Worm (Caenorhabditis elegans) whole organism, L4/young adult: ENCODE data around the gene lido-9.

Experiments
- W03F9.2 ChIP-seq: fragments of 150-350 bp; optimal IDR thresholded peaks from 2 replicates; lab custom pipeline; 2014; ENCODE audit warnings: missing biosample characterization, missing genetic modification characterization
- him-1 ChIP-seq: sonication (generic microtip); optimal IDR thresholded peaks from 2 replicates; lab custom pipeline; 2016; ENCODE audit warnings: missing genotype, missing genetic modification reagents, missing genetic modification characterization, missing compliant biosample characterization

DNA sequence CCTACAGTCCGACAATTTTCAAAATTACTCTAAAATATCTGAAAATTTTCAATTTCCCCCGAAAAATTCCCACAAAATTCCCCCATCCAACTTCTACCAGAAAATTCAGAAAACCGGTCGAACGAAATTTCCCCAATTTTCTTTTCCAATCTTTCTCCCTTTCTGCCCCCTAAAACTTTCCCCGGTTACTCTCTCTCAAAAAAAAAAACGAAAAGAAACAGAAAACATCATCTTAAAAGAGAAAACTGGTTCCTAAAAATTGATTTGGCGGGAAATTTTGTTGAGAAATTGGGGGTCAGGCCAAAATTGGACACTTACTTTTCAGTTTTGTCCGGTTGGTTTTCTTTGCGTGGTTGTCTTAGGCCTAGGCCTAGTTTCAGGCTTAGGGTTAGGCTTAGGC, 22.9 kb upstream of the lido-9 start:
- TF ChIP-seq him-1 (tag; lab: Kevin White, UChicago), result no peak
- no peak for TF ChIP-seq W03F9.2
